Fruit fly (Drosophila melanogaster) whole organism, embryonic: ENCODE data around the gene ftz-f1.
A peak's percentile ranks its signal among the peaks of the same experiment; 100 is the strongest.

ENCODE experiments used
- CG10654 ChIP-seq: fragments of 200-800 bp; sonication (Bioruptor generic); optimal IDR thresholded peaks from 2 replicates; lab custom pipeline; 2016; ENCODE audit warnings: missing biosample characterization, missing genetic modification characterization
- CG11723 ChIP-seq: fragments of 200-800 bp; sonication (Bioruptor generic); optimal IDR thresholded peaks from 2 replicates; lab custom pipeline; 2017; ENCODE audit warnings: missing biosample characterization, mild to moderate bottlenecking, missing genetic modification characterization
- CG13123 ChIP-seq: fragments of 200-800 bp; sonication (Bioruptor generic); optimal IDR thresholded peaks from 2 replicates; lab custom pipeline; 2016; ENCODE audit warnings: missing biosample characterization, missing genetic modification characterization
- CG13287 ChIP-seq: fragments of 200-800 bp; sonication (Bioruptor generic); IDR thresholded peaks from 2 replicates; pipeline ENCODE4 v1.3.6; 2022; ENCODE audit warnings: missing biosample characterization, missing genetic modification characterization; ENCODE audit not compliant: partially characterized antibody
- CG1529 ChIP-seq: fragments of 200-800 bp; sonication (Bioruptor generic); optimal IDR thresholded peaks from 3 replicates; lab custom pipeline; 2018; ENCODE audit warnings: missing biosample characterization, missing genetic modification characterization
- CG1602 ChIP-seq: fragments of 200-800 bp; sonication (Bioruptor generic); optimal IDR thresholded peaks from 3 replicates; lab custom pipeline; 2016; ENCODE audit warnings: missing biosample characterization, missing genetic modification characterization
- CG16779 ChIP-seq: fragments of 200-800 bp; sonication (Bioruptor generic); IDR thresholded peaks from 2 replicates; pipeline ENCODE4 v1.3.6; 2022; ENCODE audit warnings: missing biosample characterization, missing genetic modification characterization
- CG17829 ChIP-seq: fragments of 200-800 bp; optimal IDR thresholded peaks from 2 replicates; lab custom pipeline; 2019; ENCODE audit warnings: missing biosample characterization, mild to moderate bottlenecking, missing genetic modification characterization, moderate library complexity
- CG18262 ChIP-seq: fragments of 200-800 bp; optimal IDR thresholded peaks from 3 replicates; lab custom pipeline; 2019; ENCODE audit warnings: missing biosample characterization, mild to moderate bottlenecking, missing genetic modification characterization, moderate library complexity
- CG2202 ChIP-seq: fragments of 200-800 bp; sonication (Bioruptor generic); optimal IDR thresholded peaks from 2 replicates; lab custom pipeline; 2018; ENCODE audit warnings: missing biosample characterization, mild to moderate bottlenecking, missing genetic modification characterization
- CG4282 ChIP-seq: fragments of 200-800 bp; sonication (Bioruptor generic); optimal IDR thresholded peaks from 2 replicates; lab custom pipeline; 2016; ENCODE audit warnings: missing biosample characterization, missing genetic modification characterization
- CG43689 ChIP-seq: fragments of 200-800 bp; sonication (Bioruptor generic); IDR thresholded peaks from 2 replicates; pipeline ENCODE4 v1.3.6; 2022; ENCODE audit warnings: missing biosample characterization, missing genetic modification characterization
- CG4707 ChIP-seq: fragments of 200-800 bp; sonication (Bioruptor generic); optimal IDR thresholded peaks from 2 replicates; lab custom pipeline; 2018; ENCODE audit warnings: missing biosample characterization, mild to moderate bottlenecking, missing genetic modification characterization, moderate library complexity
- CG4854 ChIP-seq: fragments of 200-800 bp; sonication (Bioruptor generic); optimal IDR thresholded peaks from 2 replicates; lab custom pipeline; 2016; ENCODE audit warnings: missing biosample characterization, missing genetic modification characterization, inconsistent platforms
- CG5245 ChIP-seq: fragments of 200-800 bp; sonication (Bioruptor generic); optimal IDR thresholded peaks from 3 replicates; lab custom pipeline; 2016; ENCODE audit warnings: missing biosample characterization, missing genetic modification characterization
- CG6791 ChIP-seq: fragments of 200-800 bp; sonication (Bioruptor generic); IDR thresholded peaks from 3 replicates; pipeline ENCODE4 v1.3.6; 2022; ENCODE audit warnings: missing biosample characterization, missing genetic modification characterization; ENCODE audit not compliant: partially characterized antibody
- CG7786 ChIP-seq: fragments of 200-800 bp; sonication (Bioruptor generic); optimal IDR thresholded peaks from 2 replicates; lab custom pipeline; 2016; ENCODE audit warnings: missing biosample characterization, missing genetic modification characterization
- CG8478 ChIP-seq: fragments of >200 bp; optimal IDR thresholded peaks from 2 replicates; lab custom pipeline; 2018
- CG8944 ChIP-seq: fragments of 200-800 bp; sonication (Bioruptor generic); optimal IDR thresholded peaks from 3 replicates; lab custom pipeline; 2016; ENCODE audit warnings: missing biosample characterization, missing genetic modification characterization
- CG9609 ChIP-seq: fragments of 200-800 bp; sonication (Bioruptor generic); optimal IDR thresholded peaks from 3 replicates; lab custom pipeline; 2016; ENCODE audit warnings: missing biosample characterization, missing genetic modification characterization
- Chrac-16 ChIP-seq: fragments of 200-800 bp; sonication (Bioruptor generic); optimal IDR thresholded peaks from 3 replicates; lab custom pipeline; 2016; ENCODE audit warnings: missing biosample characterization, missing genetic modification characterization
- Dbx ChIP-seq: fragments of 200-800 bp; sonication (Bioruptor generic); IDR thresholded peaks from 3 replicates; pipeline ENCODE4 v1.3.6; 2022; ENCODE audit warnings: missing biosample characterization, missing genetic modification characterization
- Gug ChIP-seq: fragments of 200-800 bp; sonication (Bioruptor generic); IDR thresholded peaks from 4 replicates; pipeline ENCODE4 v1.3.6; 2022; ENCODE audit warnings: missing biosample characterization, missing genetic modification characterization
- Hmr ChIP-seq: fragments of 200-800 bp; sonication (Bioruptor generic); optimal IDR thresholded peaks from 3 replicates; lab custom pipeline; 2017; ENCODE audit warnings: mild to moderate bottlenecking, missing biosample characterization, missing genetic modification reagents, missing genetic modification characterization
- Mad ChIP-seq: fragments of 200-800 bp; sonication (Bioruptor generic); optimal IDR thresholded peaks from 2 replicates; lab custom pipeline; 2016; ENCODE audit warnings: missing biosample characterization, missing genetic modification characterization
- Mes4 ChIP-seq: fragments of 200-800 bp; sonication (Bioruptor generic); optimal IDR thresholded peaks from 2 replicates; lab custom pipeline; 2016; ENCODE audit warnings: missing biosample characterization, missing genetic modification characterization
- Mrtf ChIP-seq: fragments of 200-800 bp; sonication (Bioruptor generic); IDR thresholded peaks from 3 replicates; pipeline ENCODE4 v1.3.6; 2022; ENCODE audit warnings: missing biosample characterization, missing genetic modification characterization
- NC2α ChIP-seq: fragments of 200-800 bp; sonication (Bioruptor generic); optimal IDR thresholded peaks from 2 replicates; lab custom pipeline; 2016; ENCODE audit warnings: missing biosample characterization, missing genetic modification characterization
- NfI ChIP-seq: fragments of 200-800 bp; sonication (Bioruptor generic); optimal IDR thresholded peaks from 3 replicates; lab custom pipeline; 2018; ENCODE audit warnings: missing biosample characterization, mild to moderate bottlenecking, missing genetic modification characterization, moderate library complexity
- Scr ChIP-seq: fragments of 200-800 bp; sonication (Bioruptor generic); IDR thresholded peaks from 2 replicates; pipeline ENCODE4 v1.3.6; 2022; ENCODE audit warnings: missing biosample characterization, missing genetic modification characterization; ENCODE audit not compliant: partially characterized antibody
- Sox100B ChIP-seq: fragments of 200-800 bp; sonication (Bioruptor generic); optimal IDR thresholded peaks from 3 replicates; lab custom pipeline; 2018; ENCODE audit warnings: missing biosample characterization, mild to moderate bottlenecking, missing genetic modification characterization
- Vsx1 ChIP-seq: fragments of 200-800 bp; sonication (Bioruptor generic); optimal IDR thresholded peaks from 2 replicates; lab custom pipeline; 2017; ENCODE audit warnings: missing biosample characterization, mild to moderate bottlenecking, missing genetic modification characterization, missing genetic modification reagents
- ac ChIP-seq: fragments of 200-800 bp; sonication (Bioruptor generic); optimal IDR thresholded peaks from 3 replicates; lab custom pipeline; 2017; ENCODE audit warnings: missing biosample characterization, mild to moderate bottlenecking, missing genetic modification characterization
- bcd ChIP-seq: fragments of 200-800 bp; sonication (Bioruptor generic); optimal IDR thresholded peaks from 2 replicates; lab custom pipeline; 2017; ENCODE audit warnings: missing biosample characterization, mild to moderate bottlenecking, missing genetic modification characterization
- bsh ChIP-seq, 2 experiments: fragments of 200-800 bp; sonication (Bioruptor generic); optimal IDR thresholded peaks; 2 replicates each; lab custom pipeline; 2017 to 2018; ENCODE audit warnings: mild to moderate bottlenecking in 2 of 2, missing biosample characterization in 2 of 2, missing genetic modification characterization in 2 of 2, moderate library complexity in 1 of 2
- btn ChIP-seq: fragments of 200-800 bp; sonication (Bioruptor generic); optimal IDR thresholded peaks from 2 replicates; lab custom pipeline; 2016; ENCODE audit warnings: missing biosample characterization, missing genetic modification characterization
- disco-r ChIP-seq: fragments of 200-800 bp; sonication (Bioruptor generic); optimal IDR thresholded peaks from 2 replicates; lab custom pipeline; 2016; ENCODE audit warnings: missing biosample characterization, missing genetic modification characterization
- gsb ChIP-seq: fragments of 200-800 bp; sonication (Bioruptor generic); IDR thresholded peaks from 2 replicates; pipeline ENCODE4 v1.3.6; 2022; ENCODE audit warnings: missing biosample characterization, missing genetic modification characterization
- gt ChIP-seq: fragments of 200-800 bp; sonication (Bioruptor generic); IDR thresholded peaks from 2 replicates; pipeline ENCODE4 v1.3.6; 2022; ENCODE audit warnings: missing biosample characterization, missing genetic modification characterization
- ind ChIP-seq: fragments of 200-800 bp; sonication (Bioruptor generic); optimal IDR thresholded peaks from 3 replicates; lab custom pipeline; 2016; ENCODE audit warnings: missing biosample characterization, missing genetic modification characterization
- ken ChIP-seq: fragments of 200-800 bp; sonication (Bioruptor generic); IDR thresholded peaks from 3 replicates; pipeline ENCODE4 v1.3.6; 2022; ENCODE audit warnings: missing biosample characterization, missing genetic modification characterization
- p53 ChIP-seq: fragments of 200-800 bp; sonication (Bioruptor generic); optimal IDR thresholded peaks from 2 replicates; lab custom pipeline; 2016; ENCODE audit warnings: missing biosample characterization, missing genetic modification characterization
- pfk ChIP-seq: fragments of 200-800 bp; sonication (Bioruptor generic); optimal IDR thresholded peaks from 2 replicates; lab custom pipeline; 2018; ENCODE audit warnings: missing biosample characterization, mild to moderate bottlenecking, missing genetic modification characterization, moderate library complexity
- prd ChIP-seq, 3 experiments: fragments of >200 bp in 2 of 3; fragments of 200-800 bp in 1 of 3; sonication (Bioruptor generic) in 1 of 3; optimal IDR thresholded peaks in 2 of 3; IDR thresholded peaks in 1 of 3; 2 replicates in 2 of 3; 3 replicates in 1 of 3; pipeline versions ENCODE4 v1.3.6 to Lab custom; 2017 to 2022; ENCODE audit warnings: missing biosample characterization in 1 of 3, missing genetic modification characterization in 1 of 3
- rib ChIP-seq: fragments of 200-800 bp; sonication (Bioruptor generic); IDR thresholded peaks from 2 replicates; pipeline ENCODE4 v1.3.6; 2022; ENCODE audit warnings: missing biosample characterization, missing genetic modification characterization
- sens ChIP-seq: fragments of 200-800 bp; sonication (Bioruptor generic); peaks from one replicate; lab custom pipeline; 2016; ENCODE audit warnings: missing biosample characterization, missing genetic modification characterization
- sisA ChIP-seq: fragments of 200-800 bp; sonication (Bioruptor generic); IDR thresholded peaks from 2 replicates; pipeline ENCODE4 v1.3.6; 2022; ENCODE audit warnings: missing biosample characterization, missing genetic modification characterization
- stwl ChIP-seq: fragments of 200-800 bp; sonication (Bioruptor generic); optimal IDR thresholded peaks from 3 replicates; lab custom pipeline; 2018; ENCODE audit warnings: missing biosample characterization, mild to moderate bottlenecking, missing genetic modification characterization, moderate library complexity
- tap ChIP-seq: fragments of 200-800 bp; optimal IDR thresholded peaks from 3 replicates; lab custom pipeline; 2019; ENCODE audit warnings: missing biosample characterization, mild to moderate bottlenecking, missing genetic modification characterization, moderate library complexity
- vvl ChIP-seq: fragments of 200-800 bp; sonication (Bioruptor generic); IDR thresholded peaks from 2 replicates; pipeline ENCODE4 v1.3.6; 2022; ENCODE audit warnings: missing biosample characterization, missing genetic modification characterization

ftz-f1 gene

DNA sequence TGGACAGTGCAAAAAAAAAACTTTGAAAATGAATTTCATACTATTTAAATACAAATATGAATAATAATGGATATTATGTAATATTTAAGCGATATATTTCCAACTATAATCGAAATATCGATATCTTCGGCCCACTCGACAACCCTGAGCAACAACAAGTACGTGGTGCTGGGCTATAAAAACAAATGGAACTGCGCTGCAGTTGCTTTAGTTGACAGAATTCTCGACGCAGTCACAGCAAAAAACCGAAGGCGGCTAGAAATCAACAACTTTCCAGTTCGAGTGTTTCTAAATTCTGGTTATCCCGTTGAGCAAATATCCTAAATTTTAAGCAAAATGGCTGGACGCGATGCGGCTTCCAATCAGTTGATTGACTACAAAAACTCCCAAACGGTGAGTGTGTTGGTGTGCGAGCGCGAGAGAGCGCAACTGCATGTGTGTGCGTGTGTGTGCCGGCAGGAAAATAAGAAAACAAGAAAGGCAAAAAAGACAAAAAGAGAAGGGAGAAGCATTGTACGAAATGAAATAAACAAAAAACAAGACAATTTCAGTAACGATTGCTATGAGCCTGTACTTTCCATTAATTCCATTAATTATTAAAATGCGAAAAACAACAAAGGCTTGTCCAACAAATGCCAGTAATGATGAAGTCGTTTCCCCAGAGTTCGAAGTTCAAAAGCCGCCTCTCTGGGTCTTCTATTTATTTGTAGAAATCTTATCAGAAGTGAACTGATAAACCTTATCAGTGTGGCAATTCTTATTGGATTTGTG, 21.5 kb upstream of the ftz-f1 start, which contains the start of gene Cat (continued):
- peak; percentile 47 for TF ChIP-seq NfI (GFP tag; lab: Kevin White, UChicago)
- TF ChIP-seq vvl, result peak; percentile 72; the same call in 1 of the 2 replicates
- TF ChIP-seq btn (GFP tag; lab: Kevin White, UChicago), result no peak
- no peak for TF ChIP-seq CG7786 (GFP tag; lab: Kevin White, UChicago)
- no peak for TF ChIP-seq gsb
- peak; percentile 39 for TF ChIP-seq CG17829
- TF ChIP-seq Dbx, result peak; percentile 67; the same call in 2 of the 3 replicates
- no peak for TF ChIP-seq ac (GFP tag; lab: Kevin White, UChicago)
- no peak for TF ChIP-seq CG16779
- peak; percentile 90 for TF ChIP-seq sens
- no peak for TF ChIP-seq disco-r (GFP tag; lab: Kevin White, UChicago)
- no peak for TF ChIP-seq CG1529 (GFP tag; lab: Kevin White, UChicago)
- TF ChIP-seq prd (optimal IDR thresholded peaks at IDR 0.05; lab: Kevin White, UChicago), result no peak
- TF ChIP-seq prd (GFP tag; IDR thresholded peaks at IDR 0.05; lab: Robert Waterston, UW), result no peak
- no peak for TF ChIP-seq CG18262
- TF ChIP-seq pfk, result no peak
- peak; percentile 7 for TF ChIP-seq CG4282 (GFP tag; lab: Kevin White, UChicago)
- no peak for TF ChIP-seq CG10654
- TF ChIP-seq gt (GFP tag; lab: Robert Waterston, UW), result no peak
- no peak for TF ChIP-seq sisA (GFP tag; lab: Robert Waterston, UW)
- no peak for TF ChIP-seq CG1602
- no peak for TF ChIP-seq CG8478 (lab: Kevin White, UChicago)
- TF ChIP-seq Gug (GFP tag; lab: Robert Waterston, UW), result no peak
- no peak for TF ChIP-seq Mes4 (GFP tag; lab: Kevin White, UChicago)
- TF ChIP-seq rib (GFP tag; lab: Robert Waterston, UW), result peak; percentile 53; the same call in 1 of the 2 replicates
- no peak for TF ChIP-seq bcd
- TF ChIP-seq ken, result no peak
- peak; percentile 23 to 100 for TF ChIP-seq bsh (GFP tag; optimal IDR thresholded peaks at IDR 0.05; lab: Kevin White, UChicago)
- no peak for TF ChIP-seq tap (tag; lab: Kevin White, UChicago)
- peak; percentile 45 for TF ChIP-seq ind (GFP tag; lab: Kevin White, UChicago)
- peak; percentile 91 for TF ChIP-seq Scr
- peak; percentile 41 for TF ChIP-seq Hmr (GFP tag; lab: Kevin White, UChicago)
- TF ChIP-seq CG6791 (GFP tag; lab: Robert Waterston, UW), result no peak; the same call in 2 of the 3 replicates
- TF ChIP-seq Vsx1 (GFP tag; lab: Kevin White, UChicago), result no peak
- TF ChIP-seq CG4854 (GFP tag; lab: Kevin White, UChicago), result no peak
- no peak for TF ChIP-seq Mad (GFP tag; lab: Kevin White, UChicago)
- no peak for TF ChIP-seq CG13123
- TF ChIP-seq CG43689 (GFP tag; lab: Robert Waterston, UW), result no peak
- TF ChIP-seq CG13287 (GFP tag; lab: Robert Waterston, UW), result peak; percentile 93
- TF ChIP-seq Sox100B (GFP tag; lab: Kevin White, UChicago), result peak; percentile 19
- TF ChIP-seq CG9609 (GFP tag; lab: Kevin White, UChicago), result no peak
- TF ChIP-seq CG4707 (GFP tag; lab: Kevin White, UChicago), result peak; percentile 3
- TF ChIP-seq NC2α (GFP tag; lab: Kevin White, UChicago), result no peak
- TF ChIP-seq CG2202 (tag; lab: Kevin White, UChicago), result peak; percentile 32
- TF ChIP-seq stwl (tag; lab: Kevin White, UChicago), result peak; percentile 45
- TF ChIP-seq p53 (GFP tag; lab: Kevin White, UChicago), result no peak
- TF ChIP-seq CG5245 (GFP tag; lab: Kevin White, UChicago), result peak; percentile 6
- no peak for TF ChIP-seq CG8944 (GFP tag; lab: Kevin White, UChicago)
- TF ChIP-seq Mrtf (GFP tag; lab: Robert Waterston, UW), result no peak; the same call in 2 of the 3 replicates
- peak; percentile 27 for TF ChIP-seq Chrac-16 (GFP tag; lab: Kevin White, UChicago)
- TF ChIP-seq CG11723 (GFP tag; lab: Kevin White, UChicago), result no peak
